Worm (Caenorhabditis elegans) whole organism, late embryonic: ENCODE data around the gene ZK54.3.

Experiments used
- F13H6.1 ChIP-seq: sonication (generic microtip); optimal IDR thresholded peaks from 2 replicates; lab custom pipeline; 2016; ENCODE audit warnings: missing genetic modification characterization, missing compliant biosample characterization
- elt-4 ChIP-seq: sonication (generic microtip); optimal IDR thresholded peaks from 2 replicates; lab custom pipeline; 2016; ENCODE audit warnings: missing genetic modification characterization, missing compliant biosample characterization
- pqm-1 ChIP-seq: sonication (generic microtip); optimal IDR thresholded peaks from 2 replicates; lab custom pipeline; 2016; ENCODE audit warnings: missing genetic modification characterization, missing compliant biosample characterization
- unc-86 ChIP-seq: sonication (generic microtip); optimal IDR thresholded peaks from 2 replicates; lab custom pipeline; 2016; ENCODE audit warnings: missing genetic modification characterization, missing compliant biosample characterization
- zip-5 ChIP-seq: sonication (generic microtip); optimal IDR thresholded peaks from 2 replicates; lab custom pipeline; 2016; ENCODE audit warnings: missing genetic modification characterization, missing compliant biosample characterization

DNA sequence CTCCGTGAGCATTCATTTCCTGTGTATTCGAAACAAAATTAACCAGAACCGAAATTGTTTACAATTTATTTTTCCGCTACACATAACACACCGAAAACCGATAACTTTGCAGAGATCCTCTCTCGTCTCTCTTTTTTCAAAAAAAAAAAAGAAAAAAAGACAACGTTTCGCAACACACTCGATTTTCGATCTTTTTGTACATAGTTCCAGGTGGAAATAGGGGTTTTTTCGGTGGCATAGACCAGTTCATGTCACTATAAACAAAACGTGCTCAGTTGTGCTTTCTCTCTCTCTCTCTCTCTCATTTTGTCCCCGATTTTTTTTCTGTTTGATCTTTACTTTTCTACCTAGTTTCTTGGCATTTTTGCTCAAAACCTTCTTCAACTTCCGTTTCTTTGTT lies 47.6 kb upstream of the ZK54.3 start:
- TF ChIP-seq zip-5 (no peak), F13H6.1 (tag; lab: Kevin White, UChicago) (no peak), unc-86 (no peak), pqm-1 (tag; lab: Kevin White, UChicago) (no peak), elt-4 (no peak)
